Worm (Caenorhabditis elegans) whole organism, L1 larva: ENCODE data around the gene immt-2.

ENCODE experiments used
- aha-1 ChIP-seq: fragments of 150-350 bp; optimal IDR thresholded peaks from 2 replicates; lab custom pipeline; 2014; ENCODE audit warnings: missing biosample characterization, missing genetic modification characterization
- ceh-63 ChIP-seq: fragments of 200-800 bp; sonication (Bioruptor generic); optimal IDR thresholded peaks from 2 replicates; lab custom pipeline; 2018; ENCODE audit warnings: mild to moderate bottlenecking, missing genetic modification characterization, missing compliant biosample characterization
- ceh-82 ChIP-seq, 3 experiments: fragments of 150-350 bp in 1 of 3; sonication (generic microtip) in 2 of 3; optimal IDR thresholded peaks; 2 replicates each; lab custom pipeline; 2014 to 2017; ENCODE audit warnings: missing biosample characterization in 3 of 3, missing genetic modification characterization in 3 of 3
- ces-1 ChIP-seq: fragments of 150-350 bp; optimal IDR thresholded peaks from 2 replicates; lab custom pipeline; 2014; ENCODE audit warnings: missing biosample characterization, missing genetic modification reagents, missing genetic modification characterization
- dpl-1 ChIP-seq, 3 experiments: fragments of 150-350 bp in 2 of 3; sonication (generic microtip) in 1 of 3; optimal IDR thresholded peaks; 2 replicates each; lab custom pipeline; 2014 to 2017; ENCODE audit warnings: missing biosample characterization in 3 of 3, missing genetic modification characterization in 3 of 3, missing genetic modification reagents in 3 of 3
- dsc-1 ChIP-seq: sonication (generic microtip); optimal IDR thresholded peaks from 2 replicates; lab custom pipeline; 2016; ENCODE audit warnings: mild to moderate bottlenecking, missing genetic modification characterization, missing compliant biosample characterization
- efl-1 ChIP-seq, 4 experiments: fragments of 150-350 bp; optimal IDR thresholded peaks in 3 of 4; peaks in 1 of 4; 1 replicate in 1 of 4; 2 replicates in 3 of 4; lab custom pipeline; 2014; ENCODE audit warnings: missing biosample characterization in 2 of 4, missing genetic modification characterization in 2 of 4, missing genetic modification reagents in 2 of 4
- egl-13 ChIP-seq: sonication (generic microtip); optimal IDR thresholded peaks from 2 replicates; lab custom pipeline; 2016; ENCODE audit warnings: missing genotype, missing genetic modification reagents, missing genetic modification characterization, missing compliant biosample characterization
- elt-2 ChIP-seq: sonication (generic microtip); optimal IDR thresholded peaks from 2 replicates; lab custom pipeline; 2016; ENCODE audit warnings: missing genetic modification characterization, mild to moderate bottlenecking, inconsistent platforms, missing compliant biosample characterization, missing genetic modification reagents
- elt-3 ChIP-seq, 6 experiments: fragments of 150-350 bp in 1 of 6; sonication (generic microtip); optimal IDR thresholded peaks; 2 replicates each; lab custom pipeline; 2017 to 2018; ENCODE audit warnings: missing biosample characterization in 6 of 6, missing genetic modification characterization in 6 of 6, inconsistent platforms in 1 of 6
- fkh-10 ChIP-seq: sonication (generic microtip); optimal IDR thresholded peaks from 2 replicates; lab custom pipeline; 2017; ENCODE audit warnings: missing biosample characterization, missing genetic modification reagents, missing genetic modification characterization
- fkh-8 ChIP-seq: sonication (generic microtip); optimal IDR thresholded peaks from 2 replicates; lab custom pipeline; 2016; ENCODE audit warnings: mild to moderate bottlenecking, missing genetic modification characterization, missing compliant biosample characterization
- fos-1 ChIP-seq: fragments of 150-350 bp; optimal IDR thresholded peaks from 2 replicates; lab custom pipeline; 2014; ENCODE audit warnings: missing biosample characterization, missing genetic modification characterization
- hlh-17 ChIP-seq: fragments of 200-800 bp; sonication (Bioruptor generic); optimal IDR thresholded peaks from 2 replicates; lab custom pipeline; 2018; ENCODE audit warnings: missing genetic modification characterization, mild to moderate bottlenecking, missing compliant biosample characterization, moderate library complexity, borderline replicate concordance
- lin-14 ChIP-seq: fragments of 200-800 bp; sonication (Bioruptor generic); optimal IDR thresholded peaks from 2 replicates; lab custom pipeline; 2018; ENCODE audit warnings: mild to moderate bottlenecking, missing genetic modification characterization, moderate library complexity, missing compliant biosample characterization
- lin-15B ChIP-seq: fragments of 150-350 bp; sonication (generic microtip); optimal IDR thresholded peaks from 3 replicates; lab custom pipeline; 2014; ENCODE audit warnings: missing biosample characterization, missing genetic modification characterization
- lin-35 ChIP-seq, 2 experiments: fragments of 150-350 bp; optimal IDR thresholded peaks; 2 replicates each; lab custom pipeline; 2014; ENCODE audit warnings: missing biosample characterization in 2 of 2, missing genetic modification characterization in 2 of 2, missing genetic modification reagents in 2 of 2
- lin-39 ChIP-seq: fragments of 150-350 bp; optimal IDR thresholded peaks from 2 replicates; lab custom pipeline; 2014; ENCODE audit warnings: missing biosample characterization, missing genetic modification reagents, missing genetic modification characterization
- mdl-1 ChIP-seq, 2 experiments: fragments of 150-350 bp; optimal IDR thresholded peaks; 2 replicates each; lab custom pipeline; 2014 to 2017; ENCODE audit warnings: missing biosample characterization in 2 of 2, missing genetic modification characterization in 2 of 2, inconsistent platforms in 1 of 2
- nhr-20 ChIP-seq: sonication (generic microtip); optimal IDR thresholded peaks from 2 replicates; lab custom pipeline; 2016; ENCODE audit warnings: mild to moderate bottlenecking, missing genetic modification characterization, missing compliant biosample characterization
- nhr-237 ChIP-seq: fragments of 150-350 bp; optimal IDR thresholded peaks from 2 replicates; lab custom pipeline; 2014; ENCODE audit warnings: missing biosample characterization, missing genetic modification characterization
- nhr-47 ChIP-seq: sonication (generic microtip); optimal IDR thresholded peaks from 2 replicates; lab custom pipeline; 2016; ENCODE audit warnings: mild to moderate bottlenecking, missing genetic modification characterization, moderate library complexity, missing compliant biosample characterization
- nhr-71 ChIP-seq: sonication (generic microtip); optimal IDR thresholded peaks from 2 replicates; lab custom pipeline; 2016; ENCODE audit warnings: mild to moderate bottlenecking, missing genetic modification characterization, moderate library complexity, missing compliant biosample characterization
- nhr-90 ChIP-seq: sonication (generic microtip); optimal IDR thresholded peaks from 2 replicates; lab custom pipeline; 2016; ENCODE audit warnings: mild to moderate bottlenecking, missing genetic modification characterization, missing compliant biosample characterization; ENCODE audit not compliant: poor library complexity
- pax-3 ChIP-seq: fragments of 200-800 bp; sonication (Bioruptor generic); optimal IDR thresholded peaks from 2 replicates; lab custom pipeline; 2018; ENCODE audit warnings: mild to moderate bottlenecking, missing genetic modification characterization, moderate library complexity, missing compliant biosample characterization
- pqm-1 ChIP-seq: sonication (generic microtip); optimal IDR thresholded peaks from 3 replicates; lab custom pipeline; 2017; ENCODE audit warnings: missing biosample characterization, missing genetic modification characterization
- rnt-1 ChIP-seq: sonication (generic microtip); optimal IDR thresholded peaks from 2 replicates; lab custom pipeline; 2016; ENCODE audit warnings: mild to moderate bottlenecking, missing genetic modification characterization, moderate library complexity, missing compliant biosample characterization
- snpc-4 ChIP-seq: fragments of 150-350 bp; optimal IDR thresholded peaks from 2 replicates; lab custom pipeline; 2014; ENCODE audit warnings: missing biosample characterization, missing genetic modification characterization
- snu-23 ChIP-seq: sonication (generic microtip); optimal IDR thresholded peaks from 2 replicates; lab custom pipeline; 2016; ENCODE audit warnings: missing genetic modification characterization, missing compliant biosample characterization
- sup-37 ChIP-seq: fragments of 200-800 bp; sonication (Bioruptor generic); optimal IDR thresholded peaks from 2 replicates; lab custom pipeline; 2018; ENCODE audit warnings: mild to moderate bottlenecking, missing genetic modification characterization, missing compliant biosample characterization
- tlp-1 ChIP-seq: fragments of 150-350 bp; optimal IDR thresholded peaks from 2 replicates; lab custom pipeline; 2014; ENCODE audit warnings: missing biosample characterization, missing genetic modification characterization
- vab-15 ChIP-seq: sonication (generic microtip); optimal IDR thresholded peaks from 2 replicates; lab custom pipeline; 2017; ENCODE audit warnings: missing genotype, mild to moderate bottlenecking, missing genetic modification characterization, missing compliant biosample characterization
- xbp-1 ChIP-seq: sonication (generic microtip); optimal IDR thresholded peaks from 2 replicates; lab custom pipeline; 2016; ENCODE audit warnings: missing genetic modification characterization, missing compliant biosample characterization
- zag-1 ChIP-seq: fragments of 150-350 bp; optimal IDR thresholded peaks from 2 replicates; lab custom pipeline; 2014; ENCODE audit warnings: missing biosample characterization, missing genetic modification characterization

The immt-2 gene

DNA sequence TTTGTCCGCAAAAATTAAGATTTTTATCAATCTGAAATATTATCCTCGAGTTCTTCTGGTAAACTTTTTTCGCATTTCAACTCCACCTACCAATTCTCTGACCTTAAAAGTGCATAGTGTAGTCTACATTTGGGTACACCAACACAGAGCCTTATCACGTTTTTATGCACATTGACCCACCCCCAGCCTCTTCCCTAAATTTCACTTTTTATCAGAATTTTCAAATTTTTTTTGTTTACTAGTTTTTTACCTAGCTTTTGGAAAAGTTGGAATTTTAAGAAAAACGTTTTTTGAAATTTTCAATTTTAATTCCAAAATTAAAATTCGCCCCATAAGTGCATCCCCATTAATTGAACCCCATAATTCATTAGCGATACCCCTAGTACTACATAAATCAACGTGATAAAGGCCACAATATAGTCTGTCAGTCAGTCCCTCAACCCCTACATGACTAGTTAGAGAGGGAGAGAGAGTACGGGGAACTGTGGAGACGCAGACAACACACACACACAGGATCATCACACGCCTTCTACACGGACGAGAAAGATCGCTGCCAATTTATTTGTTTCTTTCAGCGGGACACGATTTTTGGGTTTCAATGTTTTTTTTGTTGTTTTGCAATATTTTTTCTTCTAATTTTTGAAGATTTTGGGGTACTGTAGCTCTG lies 25.6 kb downstream of the immt-2 start (continued):
- no peak for TF ChIP-seq hlh-17 (GFP tag; lab: Kevin White, UChicago)
- TF ChIP-seq elt-3 (tag; optimal IDR thresholded peaks at IDR 0.05; lab: Kevin White, UChicago), result peak in 3 of 6 experiments; percentile 29 to 66 (median 37)
- TF ChIP-seq snpc-4 (tag; lab: Kevin White, UChicago), result no peak
- no peak for TF ChIP-seq pqm-1 (tag; lab: Kevin White, UChicago)
- peak; percentile 46 for TF ChIP-seq snu-23 (GFP tag; lab: Kevin White, UChicago)

DNA sequence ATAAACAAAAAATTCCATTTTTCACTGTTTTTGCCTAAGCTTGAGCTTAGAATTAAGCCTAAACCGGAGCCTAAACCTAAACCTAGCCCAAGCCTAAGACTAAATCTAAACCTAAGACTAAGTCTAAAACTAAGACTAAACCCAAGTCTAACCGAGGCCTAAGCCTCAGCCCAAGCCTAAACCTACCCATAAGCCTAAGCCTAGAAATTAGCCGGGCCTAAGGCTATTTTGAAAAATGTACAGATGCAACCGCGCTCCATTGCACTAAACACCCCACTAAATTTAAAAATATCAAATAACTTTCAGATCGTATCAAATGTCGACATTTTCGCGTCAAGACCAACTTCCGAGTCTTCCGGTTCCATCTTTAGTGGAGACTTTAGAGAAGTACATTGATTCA lies 26.2 kb downstream of the immt-2 start, which contains the start of gene T20B3.1:
Gene T20B3.1 (plus strand): TSS at position 301 of the 400 bp plus-strand sequence.
- no peak for TF ChIP-seq ceh-63
- no peak for TF ChIP-seq zag-1 (tag; lab: Kevin White, UChicago)
- no peak for TF ChIP-seq efl-1 (optimal IDR thresholded peaks at IDR 0.05; lab: Kevin White, UChicago)
- TF ChIP-seq efl-1 (GFP tag; optimal IDR thresholded peaks at IDR 0.05 in 1 of 2; lab: Kevin White, UChicago), result peak in 1 of 2 experiments; percentile 73

ce11 chrV:16816707-16817106 lies 27.6 kb downstream of the immt-2 start:
- TF ChIP-seq nhr-237 (tag; lab: Kevin White, UChicago) (no peak), pax-3 (tag; lab: Kevin White, UChicago) (no peak), dsc-1 (tag; lab: Kevin White, UChicago) (no peak), tlp-1 (tag; lab: Kevin White, UChicago) (peak; percentile 84), lin-14 (GFP tag; lab: Kevin White, UChicago) (peak; percentile 21), nhr-71 (tag; lab: Kevin White, UChicago) (peak; percentile 27), lin-35 (GFP tag; optimal IDR thresholded peaks at IDR 0.05; lab: Kevin White, UChicago) (peak in 1 of 2 experiments; percentile 48), mdl-1 (tag; optimal IDR thresholded peaks at IDR 0.05; lab: Kevin White, UChicago) (peak in 1 of 2 experiments; percentile 46), dpl-1 (GFP tag; optimal IDR thresholded peaks at IDR 0.05; lab: Kevin White, UChicago) (peak in 1 of 3 experiments; percentile 18), nhr-20 (peak; percentile 32), efl-1 (optimal IDR thresholded peaks at IDR 0.05; lab: Kevin White, UChicago) (no peak), efl-1 (GFP tag; optimal IDR thresholded peaks at IDR 0.05 in 1 of 2; lab: Kevin White, UChicago) (peak in 1 of 2 experiments; percentile 12), ces-1 (no peak), elt-2 (tag; lab: Kevin White, UChicago) (peak; percentile 94), nhr-90 (tag; lab: Kevin White, UChicago) (peak; percentile 16), elt-3 (tag; optimal IDR thresholded peaks at IDR 0.05; lab: Kevin White, UChicago) (peak in 2 of 6 experiments; percentile 40 to 72), nhr-47 (tag; lab: Kevin White, UChicago) (no peak)

- peak; percentile 22 for TF ChIP-seq lin-14 (GFP tag; lab: Kevin White, UChicago)
- TF ChIP-seq ceh-82 (tag; optimal IDR thresholded peaks at IDR 0.05; lab: Kevin White, UChicago), result no peak
- TF ChIP-seq egl-13, result no peak
- no peak for TF ChIP-seq fkh-10 (GFP tag; lab: Kevin White, UChicago)
- TF ChIP-seq, all 84 proteins: peak for 1
Measured at ce11 chrV:16821270-16821737, 32.2 kb downstream of the immt-2 start, which contains the start of gene T20B3.14. Gene T20B3.14 (minus strand): TSS chrV:16821320.

ce11 chrV:16827485-16827884 lies 38.4 kb downstream of the immt-2 start, which contains the start of gene srh-216:
Gene srh-216 (minus strand): TSS chrV:16827585.
- no peak for TF ChIP-seq aha-1
- TF ChIP-seq sup-37 (GFP tag; lab: Kevin White, UChicago), result no peak
- TF ChIP-seq vab-15, result no peak
- TF ChIP-seq fkh-10 (GFP tag; lab: Kevin White, UChicago), result no peak
- TF ChIP-seq lin-39, result no peak
- TF ChIP-seq lin-15B (tag; lab: Kevin White, UChicago), result no peak
- TF ChIP-seq hlh-17 (GFP tag; lab: Kevin White, UChicago), result no peak
- TF ChIP-seq fkh-8 (tag; lab: Kevin White, UChicago), result no peak
- TF ChIP-seq xbp-1 (tag; lab: Kevin White, UChicago), result no peak
- TF ChIP-seq fos-1, result no peak
- TF ChIP-seq rnt-1 (tag; lab: Kevin White, UChicago), result no peak
- TF ChIP-seq snu-23 (GFP tag; lab: Kevin White, UChicago), result no peak
